Worm (Caenorhabditis elegans) whole organism, L1 larva: ENCODE data around the gene bus-4.

ENCODE experiments used
- aha-1 ChIP-seq: fragments of 150-350 bp; optimal IDR thresholded peaks from 2 replicates; lab custom pipeline; 2014; ENCODE audit warnings: missing biosample characterization, missing genetic modification characterization
- ceh-82 ChIP-seq, 3 experiments: fragments of 150-350 bp in 1 of 3; sonication (generic microtip) in 2 of 3; optimal IDR thresholded peaks; 2 replicates each; lab custom pipeline; 2014 to 2017; ENCODE audit warnings: missing biosample characterization in 3 of 3, missing genetic modification characterization in 3 of 3
- fos-1 ChIP-seq: fragments of 150-350 bp; optimal IDR thresholded peaks from 2 replicates; lab custom pipeline; 2014; ENCODE audit warnings: missing biosample characterization, missing genetic modification characterization
- hlh-17 ChIP-seq: fragments of 200-800 bp; sonication (Bioruptor generic); optimal IDR thresholded peaks from 2 replicates; lab custom pipeline; 2018; ENCODE audit warnings: missing genetic modification characterization, mild to moderate bottlenecking, missing compliant biosample characterization, moderate library complexity, borderline replicate concordance
- jun-1 ChIP-seq: fragments of 150-350 bp; optimal IDR thresholded peaks from 2 replicates; lab custom pipeline; 2014; ENCODE audit warnings: missing biosample characterization, missing genetic modification reagents, missing genetic modification characterization
- mdl-1 ChIP-seq, 2 experiments: fragments of 150-350 bp; optimal IDR thresholded peaks; 2 replicates each; lab custom pipeline; 2014 to 2017; ENCODE audit warnings: missing biosample characterization in 2 of 2, missing genetic modification characterization in 2 of 2, inconsistent platforms in 1 of 2
- nhr-28 ChIP-seq: fragments of 150-350 bp; optimal IDR thresholded peaks from 2 replicates; lab custom pipeline; 2014; ENCODE audit warnings: missing biosample characterization, missing genetic modification characterization
- nhr-76 ChIP-seq: sonication (generic microtip); optimal IDR thresholded peaks from 2 replicates; lab custom pipeline; 2017; ENCODE audit warnings: missing biosample characterization, missing genetic modification characterization
- sox-4 ChIP-seq: sonication (generic microtip); optimal IDR thresholded peaks from 2 replicates; lab custom pipeline; 2016; ENCODE audit warnings: missing genetic modification characterization, missing compliant biosample characterization
- unc-130 ChIP-seq: fragments of 150-350 bp; optimal IDR thresholded peaks from 2 replicates; lab custom pipeline; 2017; ENCODE audit warnings: missing biosample characterization, missing genetic modification characterization, inconsistent platforms
- unc-98 ChIP-seq: fragments of 200-800 bp; sonication (Bioruptor generic); IDR thresholded peaks from 2 replicates; pipeline ENCODE4 v1.3.6; 2022; ENCODE audit warnings: missing genetic modification characterization, missing compliant biosample characterization

DNA sequence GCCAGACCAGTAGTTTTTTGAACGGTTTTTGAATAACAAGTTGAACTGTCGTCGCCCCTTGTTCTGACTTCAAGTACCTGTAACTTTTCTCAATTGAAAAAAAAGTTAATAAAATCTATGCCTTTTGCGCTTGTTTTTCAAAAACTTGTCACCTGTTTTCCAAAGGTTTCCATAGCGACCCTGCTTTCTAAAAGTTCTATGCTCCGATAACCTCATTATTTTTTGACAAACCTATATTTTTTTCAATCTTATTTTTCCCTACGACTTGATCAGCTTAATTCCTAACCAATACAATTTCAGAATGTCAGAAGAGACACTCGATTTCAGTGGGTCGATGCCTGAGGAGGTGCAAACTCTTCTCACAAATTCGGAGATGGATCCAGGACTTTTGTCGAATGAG is 40.7 kb upstream of the bus-4 start, which contains the start of gene F29B9.8:
- TF ChIP-seq nhr-28 (no peak), nhr-76 (no peak), unc-98 (GFP tag; lab: Robert Waterston, UW) (no peak), mdl-1 (tag; optimal IDR thresholded peaks at IDR 0.05; lab: Kevin White, UChicago) (no peak), ceh-82 (tag; optimal IDR thresholded peaks at IDR 0.05; lab: Kevin White, UChicago) (no peak), hlh-17 (GFP tag; lab: Kevin White, UChicago) (no peak), fos-1 (tag; lab: Kevin White, UChicago) (no peak), aha-1 (tag; lab: Kevin White, UChicago) (no peak), unc-130 (tag; lab: Kevin White, UChicago) (no peak), sox-4 (tag; lab: Kevin White, UChicago) (no peak), jun-1 (tag; lab: Kevin White, UChicago) (no peak)
